Worm (Caenorhabditis elegans): Measurements from ENCODE around the gene ctf-18.

ce11 chrIV:10111441-10111840 is 15.0 kb downstream of the ctf-18 start, which contains the start of gene spch-1:
- TF ChIP-seq blmp-1 (tag; optimal IDR thresholded peaks at IDR 0.05) (no peak), ztf-11 (tag; optimal IDR thresholded peaks at IDR 0.05) (no peak), elt-1 (tag; optimal IDR thresholded peaks at IDR 0.05; ENCODE audit: borderline replicate concordance, insufficient read depth) (no peak), cnd-1 (tag; optimal IDR thresholded peaks at IDR 0.05) (no peak), ceh-39 (tag; optimal IDR thresholded peaks at IDR 0.05) (no peak)
